Worm (Caenorhabditis elegans) whole organism, mixed stage, embryonic: ENCODE measurements around the gene srh-141.

Experiments used
- nhr-2 ChIP-seq: fragments of 150-350 bp; optimal IDR thresholded peaks from 2 replicates; lab custom pipeline; 2014; ENCODE audit warnings: missing biosample characterization, missing genetic modification characterization
- snpc-4 ChIP-seq: fragments of 150-350 bp; optimal IDR thresholded peaks from 2 replicates; lab custom pipeline; 2014; ENCODE audit warnings: missing biosample characterization, missing genetic modification characterization
- ztf-11 ChIP-seq: fragments of 150-350 bp; optimal IDR thresholded peaks from 2 replicates; lab custom pipeline; 2014; ENCODE audit warnings: missing biosample characterization, missing genetic modification characterization

Gene srh-141

DNA sequence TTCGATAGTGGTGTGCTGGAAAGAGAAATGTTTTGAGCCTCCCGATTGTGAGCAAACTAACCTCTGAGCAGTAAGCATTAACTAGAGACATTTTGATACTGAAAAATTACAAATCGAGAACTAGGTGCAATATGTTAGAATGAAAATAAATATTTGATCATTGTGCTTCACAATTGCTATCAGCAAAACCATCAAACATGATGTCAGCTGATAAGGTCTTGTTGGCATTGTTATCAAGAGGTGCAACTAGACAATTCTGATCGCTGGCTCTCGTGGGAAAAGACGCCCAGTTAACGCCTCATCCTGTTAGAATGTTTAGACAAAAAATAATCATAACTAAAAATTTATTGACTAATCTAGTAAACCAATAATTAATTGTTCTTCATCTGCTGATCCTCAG is 50.6 kb downstream of the srh-141 start, which contains the start of gene comt-2:
Gene comt-2, minus strand, starts transcription at position 131 of the 400 bp plus-strand sequence.
- TF ChIP-seq snpc-4 (tag; lab: Kevin White, UChicago) (no peak), ztf-11 (tag; lab: Kevin White, UChicago) (no peak), nhr-2 (no peak)
